Worm (Caenorhabditis elegans): ENCODE data around the gene copg-1.

The copg-1 gene

DNA sequence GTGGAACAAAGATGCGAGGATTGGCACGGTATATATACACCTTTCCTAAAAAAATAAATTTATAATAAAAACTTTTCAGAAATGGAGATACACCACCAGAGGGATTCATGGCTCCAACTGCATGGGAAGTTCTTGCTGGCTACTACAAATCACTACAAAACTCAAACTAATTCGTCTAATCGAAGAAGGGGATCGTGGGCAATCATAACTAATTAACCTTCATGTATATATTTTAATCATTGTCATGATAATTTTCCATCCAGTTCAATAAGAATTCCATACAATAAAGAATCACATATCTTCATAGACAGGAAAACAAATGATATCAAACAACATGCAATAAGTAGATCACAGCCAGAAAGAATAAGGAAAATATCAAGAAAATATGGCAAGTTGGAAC, 12.3 kb downstream of the copg-1 start (continued):
- TF ChIP-seq attf-3 (GFP tag; conservative IDR thresholded peaks at IDR 0.05) (no peak), C06A6.2 (GFP tag; conservative IDR thresholded peaks at IDR 0.05) (no peak), madf-6 (GFP tag; IDR thresholded peaks at IDR 0.05) (peak; percentile 27; the same call in 1 of the 2 replicates), egrh-3 (GFP tag; IDR thresholded peaks at IDR 0.05) (no peak), ztf-26 (tag; optimal IDR thresholded peaks at IDR 0.05) (no peak), Y56A3A.18 (GFP tag; IDR thresholded peaks at IDR 0.05) (no peak), F57C9.4 (tag; optimal IDR thresholded peaks at IDR 0.05) (no peak), pbrm-1 (GFP tag; IDR thresholded peaks at IDR 0.05) (no peak), hmg-1.2 (GFP tag; IDR thresholded peaks at IDR 0.05) (peak; percentile 6; the same call in 1 of the 2 replicates)

- TF ChIP-seq lag-1 (GFP tag; IDR thresholded peaks at IDR 0.05) (no peak), cebp-1 (GFP tag; IDR thresholded peaks at IDR 0.05) (no peak), cebp-1 (tag; optimal IDR thresholded peaks at IDR 0.05) (peak; percentile 52)
These were observed 19.1 kb downstream of the copg-1 start for ce11 chrIV:10170808-10171207.

DNA sequence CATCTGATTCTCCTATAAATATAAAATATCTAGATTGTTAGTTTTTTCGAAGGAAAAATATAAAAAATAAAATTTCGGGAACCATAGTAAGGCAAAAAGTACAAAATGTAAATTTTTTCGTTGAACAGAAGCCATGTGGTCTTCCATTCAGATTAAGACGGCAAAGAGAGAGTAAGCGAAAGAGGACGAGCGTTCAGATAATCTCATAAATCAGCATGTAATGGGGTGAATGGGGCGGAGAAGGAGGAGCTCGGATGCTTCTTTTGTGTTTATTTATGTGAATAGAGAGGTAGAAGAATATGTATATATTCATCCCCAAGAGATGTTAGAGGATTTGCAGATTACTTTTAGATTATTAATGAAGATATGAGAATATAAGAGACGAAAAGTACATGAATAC, 22.6 kb downstream of the copg-1 start, which contains the start of gene pxf-1:
pxf-1 (minus strand) TSS at position 14 of the 400 bp plus-strand sequence.
- no peak for TF ChIP-seq hmg-1.2 (GFP tag; IDR thresholded peaks at IDR 0.05)
- TF ChIP-seq somi-1 (GFP tag; optimal IDR thresholded peaks at IDR 0.05): no peak
- no peak for TF ChIP-seq athp-1 (tag; optimal IDR thresholded peaks at IDR 0.05)
- TF ChIP-seq attf-6 (GFP tag; IDR thresholded peaks at IDR 0.05): no peak
- TF ChIP-seq ztf-18 (tag; optimal IDR thresholded peaks at IDR 0.05): no peak
- TF ChIP-seq pbrm-1 (GFP tag; IDR thresholded peaks at IDR 0.05): no peak

DNA sequence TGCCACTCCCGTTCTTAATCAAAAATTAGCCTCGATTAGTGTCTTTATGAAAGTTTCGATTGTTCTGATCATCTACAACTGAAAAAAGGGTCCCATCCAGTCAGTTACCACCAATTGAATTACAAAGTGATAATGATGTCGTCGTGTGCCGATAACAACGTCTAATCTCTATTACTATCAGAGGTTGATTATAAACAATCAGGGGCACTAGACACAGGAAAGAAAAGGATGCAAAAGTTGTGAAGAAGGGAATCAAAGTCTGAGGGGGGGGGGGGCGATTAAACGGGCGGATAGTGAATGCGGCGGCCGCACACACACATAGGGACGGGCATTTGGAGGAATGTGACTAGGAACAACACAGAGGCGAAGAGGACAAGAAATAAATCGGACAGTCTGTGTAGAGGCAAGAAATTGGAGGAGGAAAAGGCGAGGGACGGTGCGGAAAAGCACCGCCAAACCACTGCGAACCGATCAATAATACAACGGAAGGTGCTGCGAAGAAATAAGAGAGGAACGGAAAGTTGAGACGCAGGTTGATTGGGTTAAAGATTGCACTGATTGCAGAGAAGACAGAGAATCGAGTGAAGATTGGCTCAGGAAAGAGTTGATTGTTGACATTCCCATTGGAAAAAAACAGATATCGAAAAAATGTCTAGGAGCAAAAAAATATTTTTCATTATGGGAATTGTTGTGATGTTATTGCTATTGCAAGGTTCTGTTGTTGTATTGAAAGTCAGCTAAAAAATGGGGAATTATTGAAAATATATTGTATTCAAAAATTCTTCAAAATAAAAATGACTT, 23.4 kb downstream of the copg-1 start:
- no peak for TF ChIP-seq unc-130 (GFP tag; optimal IDR thresholded peaks at IDR 0.05)
- 0 out of 2 replicates have a peak, but pooled peaks have one; percentile 20 for TF ChIP-seq F37B4.10 (GFP tag; IDR thresholded peaks at IDR 0.05)
- no peak for TF ChIP-seq pha-4 (tag; optimal IDR thresholded peaks at IDR 0.05)
- TF ChIP-seq F33H1.4 (GFP tag; IDR thresholded peaks at IDR 0.05): 0 out of 2 replicates have a peak, but pooled peaks have one; percentile 5
- no peak for TF ChIP-seq bed-1 (GFP tag; IDR thresholded peaks at IDR 0.05)
- no peak for TF ChIP-seq T07F8.4 (tag; optimal IDR thresholded peaks at IDR 0.05)
- peak; percentile 42 for TF ChIP-seq attf-5 (GFP tag; optimal IDR thresholded peaks at IDR 0.05)
- 0 out of 2 replicates have a peak, but pooled peaks have one; percentile 15 for TF ChIP-seq dox-1 (GFP tag; IDR thresholded peaks at IDR 0.05)
- peak; percentile 20; the same call in 1 of the 2 replicates for TF ChIP-seq cebp-1 (GFP tag; IDR thresholded peaks at IDR 0.05)
- peak; percentile 33 for TF ChIP-seq cebp-1 (tag; optimal IDR thresholded peaks at IDR 0.05)
- TF ChIP-seq let-607 (tag; optimal IDR thresholded peaks at IDR 0.05): no peak
- TF ChIP-seq F10E7.11 (tag; optimal IDR thresholded peaks at IDR 0.05): no peak
- TF ChIP-seq nfyb-1 (GFP tag; IDR thresholded peaks at IDR 0.05): peak; percentile 54; the same call in 1 of the 2 replicates
- TF ChIP-seq Y67H2A.10 (GFP tag; conservative IDR thresholded peaks at IDR 0.05): no peak
- TF ChIP-seq nhr-27 (tag; optimal IDR thresholded peaks at IDR 0.05): no peak
- no peak for TF ChIP-seq nfya-2 (GFP tag; IDR thresholded peaks at IDR 0.05)
- no peak for TF ChIP-seq C06A6.2 (GFP tag; conservative IDR thresholded peaks at IDR 0.05)
- TF ChIP-seq nhr-80 (tag; optimal IDR thresholded peaks at IDR 0.05): peak; percentile 10
- TF ChIP-seq hmg-1.2 (GFP tag; IDR thresholded peaks at IDR 0.05): peak; percentile 10; the same call in 1 of the 2 replicates
- no peak for TF ChIP-seq ztf-6 (GFP tag; IDR thresholded peaks at IDR 0.05)
- TF ChIP-seq attf-3 (GFP tag; conservative IDR thresholded peaks at IDR 0.05): 0 out of 2 replicates have a peak, but pooled peaks have one; percentile 13
- TF ChIP-seq mxl-1 (tag; optimal IDR thresholded peaks at IDR 0.05): no peak
- no peak for TF ChIP-seq snpc-3.4 (tag; optimal IDR thresholded peaks at IDR 0.05)
- TF ChIP-seq zfh-2 (GFP tag; conservative IDR thresholded peaks at IDR 0.05): peak; percentile 87
